Fruit fly (Drosophila melanogaster) Kc167 (cell line): ENCODE data around the gene primo-2.

Experiments used
- Myc ChIP-seq: fragments of >200 bp; optimal IDR thresholded peaks from 2 replicates; lab custom pipeline; 2017; ENCODE audit warnings: missing external identifiers
- h ChIP-seq: fragments of >200 bp; optimal IDR thresholded peaks from 3 replicates; lab custom pipeline; 2018; ENCODE audit warnings: missing external identifiers
- insv ChIP-seq: fragments of >200 bp; optimal IDR thresholded peaks from 3 replicates; lab custom pipeline; 2018; ENCODE audit warnings: missing external identifiers
- psq ChIP-seq: fragments of >200 bp; optimal IDR thresholded peaks from 2 replicates; lab custom pipeline; 2017; ENCODE audit warnings: missing external identifiers
- ttk ChIP-seq: sonication (Bioruptor generic); optimal IDR thresholded peaks from 2 replicates; lab custom pipeline; 2017; ENCODE audit warnings: missing external identifiers

DNA sequence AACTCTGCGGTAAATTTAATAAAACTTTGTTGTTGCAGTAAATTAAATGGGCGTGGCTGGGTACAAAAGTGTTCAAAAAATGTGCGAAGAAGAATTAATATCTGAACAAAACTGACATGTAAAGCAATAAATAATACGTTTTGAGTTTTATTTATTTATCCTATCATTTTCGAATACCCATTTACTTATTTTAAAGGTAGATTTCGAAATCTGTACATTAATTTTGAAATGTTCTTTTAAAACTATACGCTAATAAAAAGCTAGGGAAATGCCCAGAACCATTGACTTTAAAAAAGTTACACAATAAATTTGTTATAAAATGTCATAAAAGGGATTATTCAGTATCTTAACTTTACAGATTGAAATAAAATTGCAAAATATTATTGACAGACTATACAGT lies at the start of gene primo-2, which contains the start of gene primo-1:
- TF ChIP-seq h (lab: Kevin White, UChicago) (no peak), psq (lab: Kevin White, UChicago) (no peak), insv (lab: Kevin White, UChicago) (no peak), ttk (lab: Kevin White, UChicago) (no peak), Myc (no peak)
